4 fruit fly cellular contexts compared by ENCODE assay signal in genomic region chr3L:710345-710822, dm6.
A peak's percentile ranks its signal among the peaks of the same experiment; 100 is the strongest.
TF ChIP-seq lines count a peak whose summit lies in the region.

CkIIalpha-i3 (minus strand) TSS chr3L:710607.

- TF ChIP-seq CTCF in S2 (optimal IDR thresholded peaks at IDR 0.05; lab: Kevin White, UChicago), result peak; percentile 36 to 57
- peak; percentile 76 for TF ChIP-seq CTCF in whole organism, embryonic (GFP tag; optimal IDR thresholded peaks at IDR 0.05; lab: Kevin White, UChicago)

TF ChIP-seq in whole organism, embryonic, 481 proteins besides CTCF, POLR2A, EP300 and RAD21 (continues in another document):
- no peak for TF ChIP-seq CG14050 (GFP tag; IDR thresholded peaks at IDR 0.05; lab: Robert Waterston, UW)
- TF ChIP-seq Pdp1 (GFP tag; optimal IDR thresholded peaks at IDR 0.05; lab: Kevin White, UChicago), result peak in 1 of 2 experiments; percentile 90
- TF ChIP-seq pita (GFP tag; optimal IDR thresholded peaks at IDR 0.05; lab: Kevin White, UChicago), result peak; percentile 82
- no peak for TF ChIP-seq h (optimal IDR thresholded peaks at IDR 0.05; lab: Kevin White, UChicago)
- no peak for TF ChIP-seq CG32532 (GFP tag; IDR thresholded peaks at IDR 0.05; lab: Robert Waterston, UW)
- TF ChIP-seq CG2712 (tag; optimal IDR thresholded peaks at IDR 0.05; lab: Kevin White, UChicago), result peak; percentile 36
- TF ChIP-seq sqz (GFP tag; optimal IDR thresholded peaks at IDR 0.05; lab: Kevin White, UChicago), result no peak
- TF ChIP-seq CG3847 (GFP tag; IDR thresholded peaks at IDR 0.05; lab: Robert Waterston, UW), result no peak
- TF ChIP-seq oc (tag; optimal IDR thresholded peaks at IDR 0.05; lab: Kevin White, UChicago), result no peak
- TF ChIP-seq CG12744 (GFP tag; optimal IDR thresholded peaks at IDR 0.05; lab: Kevin White, UChicago), result no peak
- TF ChIP-seq fd64A (GFP tag; optimal IDR thresholded peaks at IDR 0.05; lab: Kevin White, UChicago), result no peak
- peak; percentile 18 for TF ChIP-seq Ets97D (GFP tag; optimal IDR thresholded peaks at IDR 0.05; lab: Kevin White, UChicago)
- TF ChIP-seq CG16863 (GFP tag; optimal IDR thresholded peaks at IDR 0.05; lab: Kevin White, UChicago), result no peak
- no peak for TF ChIP-seq mirr (GFP tag; optimal IDR thresholded peaks at IDR 0.05; lab: Kevin White, UChicago)
- no peak for TF ChIP-seq CG15011 (GFP tag; optimal IDR thresholded peaks at IDR 0.05; lab: Kevin White, UChicago)
- no peak for TF ChIP-seq pfk (GFP tag; optimal IDR thresholded peaks at IDR 0.05; lab: Kevin White, UChicago)
- no peak for TF ChIP-seq Bgb (GFP tag; IDR thresholded peaks at IDR 0.05; lab: Robert Waterston, UW; ENCODE audit: partially characterized antibody)
- TF ChIP-seq CG9932 (GFP tag; IDR thresholded peaks at IDR 0.05; lab: Robert Waterston, UW), result no peak
- no peak for TF ChIP-seq CG4360 (GFP tag; IDR thresholded peaks at IDR 0.05; lab: Robert Waterston, UW)
- no peak for TF ChIP-seq CG14965 (GFP tag; optimal IDR thresholded peaks at IDR 0.05; lab: Kevin White, UChicago; ENCODE audit: borderline replicate concordance)
- peak; percentile 37 for TF ChIP-seq Sin3A (optimal IDR thresholded peaks at IDR 0.05; lab: Kevin White, UChicago)
- TF ChIP-seq CG9437 (GFP tag; optimal IDR thresholded peaks at IDR 0.05; lab: Kevin White, UChicago), result no peak
- peak; percentile 47 for TF ChIP-seq Dref (GFP tag; IDR thresholded peaks at IDR 0.05; lab: Robert Waterston, UW)
- TF ChIP-seq Nf-YA (GFP tag; IDR thresholded peaks at IDR 0.05; lab: Robert Waterston, UW), result no peak
- TF ChIP-seq CG12071 (GFP tag; optimal IDR thresholded peaks at IDR 0.05; lab: Kevin White, UChicago), result no peak
- TF ChIP-seq CHES-1-like (GFP tag; optimal IDR thresholded peaks at IDR 0.05; lab: Kevin White, UChicago), result no peak
- TF ChIP-seq CG12391 (tag; optimal IDR thresholded peaks at IDR 0.05; lab: Kevin White, UChicago), result peak; percentile 3
- peak; percentile 2 for TF ChIP-seq CG30403 (GFP tag; optimal IDR thresholded peaks at IDR 0.05; lab: Kevin White, UChicago)
- TF ChIP-seq bab2 (GFP tag; optimal IDR thresholded peaks at IDR 0.05; lab: Kevin White, UChicago), result no peak
- TF ChIP-seq Hmr (GFP tag; optimal IDR thresholded peaks at IDR 0.05; lab: Kevin White, UChicago), result peak; percentile 54
- TF ChIP-seq tio (GFP tag; optimal IDR thresholded peaks at IDR 0.05; lab: Kevin White, UChicago), result peak; percentile 20

TF ChIP-seq in whole organism, prepupa, 60 proteins besides CTCF, POLR2A, EP300 and RAD21:
- TF ChIP-seq salr (GFP tag; optimal IDR thresholded peaks at IDR 0.05; lab: Kevin White, UChicago), result no peak
- peak; percentile 35 for TF ChIP-seq svp (GFP tag; lab: Kevin White, UChicago)
- no peak for TF ChIP-seq fd85E (GFP tag; optimal IDR thresholded peaks at IDR 0.05; lab: Kevin White, UChicago)
- TF ChIP-seq fkh (GFP tag; optimal IDR thresholded peaks at IDR 0.05; lab: Kevin White, UChicago), result peak; percentile 16
- no peak for TF ChIP-seq Sox102F (GFP tag; optimal IDR thresholded peaks at IDR 0.05; lab: Kevin White, UChicago)
- peak; percentile 11 for TF ChIP-seq esn (GFP tag; optimal IDR thresholded peaks at IDR 0.05; lab: Kevin White, UChicago)

TF ChIP-seq in whole organism, wandering third instar larva, 38 proteins besides CTCF, POLR2A, EP300 and RAD21:
- no peak for TF ChIP-seq woc (GFP tag; optimal IDR thresholded peaks at IDR 0.05; lab: Kevin White, UChicago)
- TF ChIP-seq Myc (optimal IDR thresholded peaks at IDR 0.05; lab: Kevin White, UChicago), result peak; percentile 11
- peak; percentile 50 for TF ChIP-seq tai (GFP tag; optimal IDR thresholded peaks at IDR 0.05; lab: Kevin White, UChicago)
